Fruit fly (Drosophila melanogaster) whole organism, embryonic: ENCODE results near the gene CaMKI.
A peak's percentile ranks its signal among the peaks of the same experiment; 100 is the strongest.

Experiments
- Atf6 ChIP-seq: fragments of 200-800 bp; sonication (Bioruptor generic); IDR thresholded peaks from 2 replicates; pipeline ENCODE4 v1.3.6; 2022; ENCODE audit warnings: missing biosample characterization, missing genetic modification characterization
- CG10274 ChIP-seq: fragments of 200-800 bp; sonication (Bioruptor generic); optimal IDR thresholded peaks from 3 replicates; lab custom pipeline; 2017; ENCODE audit warnings: missing biosample characterization, mild to moderate bottlenecking, missing genetic modification characterization
- CG10462 ChIP-seq: fragments of 200-800 bp; sonication (Bioruptor generic); optimal IDR thresholded peaks from 2 replicates; lab custom pipeline; 2016; ENCODE audit warnings: missing biosample characterization, missing genetic modification characterization
- CG12155 ChIP-seq: fragments of 200-800 bp; sonication (Bioruptor generic); optimal IDR thresholded peaks from 3 replicates; lab custom pipeline; 2016; ENCODE audit warnings: missing biosample characterization, missing genetic modification characterization
- CG12659 ChIP-seq: fragments of 200-800 bp; sonication (Bioruptor generic); optimal IDR thresholded peaks from 3 replicates; lab custom pipeline; 2017; ENCODE audit warnings: mild to moderate bottlenecking, missing biosample characterization, missing genetic modification reagents, missing genetic modification characterization
- CG13296 ChIP-seq: fragments of 200-800 bp; sonication (Bioruptor generic); optimal IDR thresholded peaks from 3 replicates; lab custom pipeline; 2018; ENCODE audit warnings: missing biosample characterization, mild to moderate bottlenecking, missing genetic modification characterization
- CG13775 ChIP-seq: fragments of 200-800 bp; sonication (Bioruptor generic); optimal IDR thresholded peaks from 3 replicates; lab custom pipeline; 2017; ENCODE audit warnings: missing biosample characterization, mild to moderate bottlenecking, missing genetic modification characterization
- CG14965 ChIP-seq: fragments of 200-800 bp; sonication (Bioruptor generic); optimal IDR thresholded peaks from 2 replicates; lab custom pipeline; 2016; ENCODE audit warnings: missing biosample characterization, missing genetic modification characterization, borderline replicate concordance
- CG16815 ChIP-seq: fragments of 200-800 bp; sonication (Bioruptor generic); optimal IDR thresholded peaks from 3 replicates; lab custom pipeline; 2017; ENCODE audit warnings: missing biosample characterization, mild to moderate bottlenecking, missing genetic modification characterization
- CG18476 ChIP-seq: fragments of 200-800 bp; sonication (Bioruptor generic); optimal IDR thresholded peaks from 2 replicates; lab custom pipeline; 2016; ENCODE audit warnings: missing biosample characterization, mild to moderate bottlenecking, missing genetic modification characterization
- CG30020 ChIP-seq: fragments of 200-800 bp; optimal IDR thresholded peaks from 2 replicates; lab custom pipeline; 2019; ENCODE audit warnings: missing biosample characterization, mild to moderate bottlenecking, missing genetic modification characterization, moderate library complexity
- CG31388 ChIP-seq: fragments of 200-800 bp; sonication (Bioruptor generic); optimal IDR thresholded peaks from 2 replicates; lab custom pipeline; 2016; ENCODE audit warnings: missing biosample characterization, missing genetic modification characterization
- CG32532 ChIP-seq: fragments of 200-800 bp; sonication (Bioruptor generic); IDR thresholded peaks from 2 replicates; pipeline ENCODE4 v1.3.6; 2022; ENCODE audit warnings: missing biosample characterization, missing genetic modification characterization
- CG33557 ChIP-seq: fragments of 200-800 bp; sonication (Bioruptor generic); optimal IDR thresholded peaks from 2 replicates; lab custom pipeline; 2019; ENCODE audit warnings: missing biosample characterization, mild to moderate bottlenecking, missing genetic modification characterization, moderate library complexity
- CG34224 ChIP-seq: fragments of 200-800 bp; sonication (Bioruptor generic); IDR thresholded peaks from 3 replicates; pipeline ENCODE4 v1.3.6; 2022; ENCODE audit warnings: missing biosample characterization, missing genetic modification characterization; ENCODE audit not compliant: partially characterized antibody
- CG4404 ChIP-seq: fragments of 200-800 bp; sonication (Bioruptor generic); IDR thresholded peaks from 2 replicates; pipeline ENCODE4 v1.3.6; 2022; ENCODE audit warnings: missing biosample characterization, missing genetic modification characterization
- CG5180 ChIP-seq: fragments of 200-800 bp; sonication (Bioruptor generic); optimal IDR thresholded peaks from 3 replicates; lab custom pipeline; 2017; ENCODE audit warnings: missing biosample characterization, missing genetic modification characterization, mild to moderate bottlenecking, moderate library complexity, missing genetic modification reagents
- CG6765 ChIP-seq: fragments of 200-800 bp; sonication (Bioruptor generic); optimal IDR thresholded peaks from 3 replicates; lab custom pipeline; 2017; ENCODE audit warnings: missing biosample characterization, mild to moderate bottlenecking, missing genetic modification characterization
- CG7372 ChIP-seq: fragments of 200-800 bp; sonication (Bioruptor generic); IDR thresholded peaks from 2 replicates; pipeline ENCODE4 v1.3.6; 2022; ENCODE audit warnings: missing biosample characterization, missing genetic modification characterization
- CG7987 ChIP-seq: fragments of 200-800 bp; sonication (Bioruptor generic); optimal IDR thresholded peaks from 2 replicates; lab custom pipeline; 2018; ENCODE audit warnings: missing biosample characterization, mild to moderate bottlenecking, missing genetic modification characterization, moderate library complexity
- D19B ChIP-seq: fragments of 200-800 bp; sonication (Bioruptor generic); optimal IDR thresholded peaks from 2 replicates; lab custom pipeline; 2017; ENCODE audit warnings: missing biosample characterization, mild to moderate bottlenecking, missing genetic modification characterization
- Dek ChIP-seq: fragments of 200-800 bp; sonication (Bioruptor generic); optimal IDR thresholded peaks from 3 replicates; lab custom pipeline; 2019; ENCODE audit warnings: missing biosample characterization, mild to moderate bottlenecking, missing genetic modification characterization, moderate library complexity
- Hr3 ChIP-seq: fragments of 200-800 bp; sonication (Bioruptor generic); optimal IDR thresholded peaks from 3 replicates; lab custom pipeline; 2016; ENCODE audit warnings: missing biosample characterization, missing genetic modification characterization
- Hr51 ChIP-seq, 2 experiments: fragments of 200-800 bp; sonication (Bioruptor generic); optimal IDR thresholded peaks; 2 replicates in 1 of 2; 3 replicates in 1 of 2; lab custom pipeline; 2016 to 2018; ENCODE audit warnings: missing biosample characterization in 2 of 2, missing genetic modification characterization in 2 of 2, mild to moderate bottlenecking in 1 of 2, moderate library complexity in 1 of 2
- Lhr ChIP-seq: fragments of 200-800 bp; sonication (Bioruptor generic); optimal IDR thresholded peaks from 3 replicates; lab custom pipeline; 2017; ENCODE audit warnings: mild to moderate bottlenecking, missing biosample characterization, missing genetic modification reagents, missing genetic modification characterization
- Myb ChIP-seq: fragments of 200-800 bp; sonication (Bioruptor generic); optimal IDR thresholded peaks from 2 replicates; lab custom pipeline; 2016; ENCODE audit warnings: missing biosample characterization, missing genetic modification characterization
- Sry-δ ChIP-seq: fragments of 200-800 bp; sonication (Bioruptor generic); optimal IDR thresholded peaks from 2 replicates; lab custom pipeline; 2016; ENCODE audit warnings: missing biosample characterization, missing genetic modification characterization
- Ssrp ChIP-seq: fragments of 200-800 bp; sonication (Bioruptor generic); optimal IDR thresholded peaks from 2 replicates; lab custom pipeline; 2018; ENCODE audit warnings: missing biosample characterization, mild to moderate bottlenecking, missing genetic modification characterization, moderate library complexity
- Stat92E ChIP-seq, 3 experiments: fragments of >200 bp in 2 of 3; fragments of 200-800 bp in 1 of 3; sonication (Bioruptor generic) in 1 of 3; optimal IDR thresholded peaks; 2 replicates each; lab custom pipeline; 2017 to 2019; ENCODE audit warnings: missing biosample characterization in 3 of 3, missing genetic modification characterization in 3 of 3, mild to moderate bottlenecking in 1 of 3, moderate library complexity in 1 of 3
- Tbp ChIP-seq: fragments of >200 bp; optimal IDR thresholded peaks from 2 replicates; lab custom pipeline; 2018; ENCODE audit warnings: missing biosample characterization, missing genetic modification characterization
- btn ChIP-seq: fragments of 200-800 bp; sonication (Bioruptor generic); optimal IDR thresholded peaks from 2 replicates; lab custom pipeline; 2016; ENCODE audit warnings: missing biosample characterization, missing genetic modification characterization
- chn ChIP-seq: fragments of 200-800 bp; sonication (Bioruptor generic); optimal IDR thresholded peaks from 2 replicates; lab custom pipeline; 2016; ENCODE audit warnings: missing biosample characterization, missing genetic modification characterization
- dmrt11E ChIP-seq: fragments of 200-800 bp; sonication (Bioruptor generic); optimal IDR thresholded peaks from 3 replicates; lab custom pipeline; 2018; ENCODE audit warnings: missing biosample characterization, mild to moderate bottlenecking, missing genetic modification characterization, moderate library complexity
- emc ChIP-seq: fragments of 200-800 bp; sonication (Bioruptor generic); optimal IDR thresholded peaks from 2 replicates; lab custom pipeline; 2016; ENCODE audit warnings: missing biosample characterization, missing genetic modification characterization
- gro ChIP-seq: fragments of 200-800 bp; sonication (Bioruptor generic); optimal IDR thresholded peaks from 2 replicates; lab custom pipeline; 2016; ENCODE audit warnings: missing biosample characterization, missing genetic modification characterization
- gsb-n ChIP-seq: fragments of 200-800 bp; sonication (Bioruptor generic); optimal IDR thresholded peaks from 3 replicates; lab custom pipeline; 2018; ENCODE audit warnings: missing biosample characterization, mild to moderate bottlenecking, missing genetic modification characterization
- hb ChIP-seq: fragments of 200-800 bp; sonication (Bioruptor generic); IDR thresholded peaks from 3 replicates; pipeline ENCODE4 v1.3.6; 2022; ENCODE audit warnings: missing biosample characterization, missing genetic modification characterization; ENCODE audit not compliant: partially characterized antibody
- kay ChIP-seq: fragments of 200-800 bp; sonication (Bioruptor generic); optimal IDR thresholded peaks from 2 replicates; lab custom pipeline; 2016; ENCODE audit warnings: missing biosample characterization, missing genetic modification characterization
- kni ChIP-seq: fragments of 200-800 bp; sonication (Bioruptor generic); optimal IDR thresholded peaks from 3 replicates; lab custom pipeline; 2017; ENCODE audit warnings: mild to moderate bottlenecking, missing biosample characterization, missing genetic modification reagents, missing genetic modification characterization
- nmo ChIP-seq: fragments of 200-800 bp; sonication (Bioruptor generic); optimal IDR thresholded peaks from 2 replicates; lab custom pipeline; 2018; ENCODE audit warnings: missing biosample characterization, mild to moderate bottlenecking, missing genetic modification characterization, moderate library complexity
- otp ChIP-seq: fragments of 200-800 bp; sonication (Bioruptor generic); IDR thresholded peaks from 3 replicates; pipeline ENCODE4, ENCODE4 v1.3.6; 2022; ENCODE audit warnings: missing biosample characterization, missing genetic modification characterization
- pb ChIP-seq: fragments of 200-800 bp; sonication (Bioruptor generic); optimal IDR thresholded peaks from 3 replicates; lab custom pipeline; 2016; ENCODE audit warnings: missing biosample characterization, missing genetic modification characterization
- pita ChIP-seq: fragments of 200-800 bp; sonication (Bioruptor generic); optimal IDR thresholded peaks from 2 replicates; lab custom pipeline; 2017; ENCODE audit warnings: missing biosample characterization, mild to moderate bottlenecking, missing genetic modification characterization
- pros ChIP-seq: fragments of 200-800 bp; sonication (Bioruptor generic); optimal IDR thresholded peaks from 3 replicates; lab custom pipeline; 2019; ENCODE audit warnings: missing biosample characterization, mild to moderate bottlenecking, missing genetic modification characterization, moderate library complexity
- pum ChIP-seq: fragments of 200-800 bp; sonication (Bioruptor generic); optimal IDR thresholded peaks from 2 replicates; lab custom pipeline; 2016; ENCODE audit warnings: missing biosample characterization, missing genetic modification characterization
- repo ChIP-seq: fragments of 200-800 bp; sonication (Bioruptor generic); optimal IDR thresholded peaks from 2 replicates; lab custom pipeline; 2016; ENCODE audit warnings: missing biosample characterization, missing genetic modification characterization
- schlank ChIP-seq: fragments of 200-800 bp; sonication (Bioruptor generic); optimal IDR thresholded peaks from 2 replicates; lab custom pipeline; 2018; ENCODE audit warnings: missing biosample characterization, mild to moderate bottlenecking, missing genetic modification characterization
- sens ChIP-seq: fragments of 200-800 bp; sonication (Bioruptor generic); peaks from one replicate; lab custom pipeline; 2016; ENCODE audit warnings: missing biosample characterization, missing genetic modification characterization
- sens-2 ChIP-seq: fragments of 200-800 bp; sonication (Bioruptor generic); IDR thresholded peaks from 2 replicates; pipeline ENCODE4 v1.3.6; 2022; ENCODE audit warnings: missing biosample characterization, missing genetic modification characterization
- tin ChIP-seq: fragments of 200-800 bp; sonication (Bioruptor generic); optimal IDR thresholded peaks from 3 replicates; lab custom pipeline; 2016; ENCODE audit warnings: missing biosample characterization, missing genetic modification characterization
- yki ChIP-seq: fragments of >200 bp; optimal IDR thresholded peaks from 3 replicates; lab custom pipeline; 2018

Gene CaMKI

DNA sequence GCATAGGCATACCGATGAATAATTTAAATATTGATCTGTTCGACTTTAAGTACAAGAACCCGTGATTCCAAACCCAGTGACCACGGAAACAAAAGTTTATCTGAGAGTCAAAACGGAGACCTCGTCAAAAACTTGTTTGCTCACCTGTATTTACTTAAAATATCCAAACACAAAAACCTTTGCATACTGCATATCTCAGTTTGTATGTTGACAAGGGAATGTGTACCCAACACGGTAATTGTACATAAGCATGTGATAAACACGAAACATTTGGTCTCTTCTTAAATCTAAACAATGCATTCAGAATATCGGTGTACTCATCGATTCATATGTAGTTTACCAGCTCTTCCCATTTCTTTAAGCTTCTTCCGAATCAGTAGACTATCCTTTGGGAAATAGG is 52.4 kb downstream of the CaMKI start (continued):
- peak; percentile 83 for TF ChIP-seq schlank
- peak; percentile 99 for TF ChIP-seq sens (GFP tag; lab: Kevin White, UChicago)
- TF ChIP-seq CG14965 (GFP tag; lab: Kevin White, UChicago): peak; percentile 88
- peak; percentile 93 for TF ChIP-seq CG12659 (GFP tag; lab: Kevin White, UChicago)
- peak; percentile 70 for TF ChIP-seq tin (GFP tag; lab: Kevin White, UChicago)
- peak; percentile 91 for TF ChIP-seq CG6765 (GFP tag; lab: Kevin White, UChicago)
- TF ChIP-seq gro (GFP tag; lab: Kevin White, UChicago): peak; percentile 76
- peak; percentile 90 for TF ChIP-seq CG10462 (GFP tag; lab: Kevin White, UChicago)
- TF ChIP-seq Sry-δ (GFP tag; lab: Kevin White, UChicago): peak; percentile 53
- TF ChIP-seq Hr51 (GFP tag; optimal IDR thresholded peaks at IDR 0.05; lab: Kevin White, UChicago): peak; percentile 64 to 92
- peak; percentile 59 for TF ChIP-seq CG30020 (tag; lab: Kevin White, UChicago)
- no peak for TF ChIP-seq Tbp (GFP tag; lab: Kevin White, UChicago)
- TF ChIP-seq CG13296 (GFP tag; lab: Kevin White, UChicago): peak; percentile 91
- peak; percentile 91 for TF ChIP-seq Atf6
- TF ChIP-seq Myb (GFP tag; lab: Kevin White, UChicago): peak; percentile 48
- TF ChIP-seq pum: peak; percentile 80
- TF ChIP-seq btn (GFP tag; lab: Kevin White, UChicago): peak; percentile 94
- TF ChIP-seq kni (GFP tag; lab: Kevin White, UChicago): peak; percentile 100
- TF ChIP-seq pb (GFP tag; lab: Kevin White, UChicago): peak; percentile 86
- TF ChIP-seq CG4404 (GFP tag; lab: Robert Waterston, UW): no peak
- peak; percentile 95 for TF ChIP-seq repo (GFP tag; lab: Kevin White, UChicago)
- TF ChIP-seq CG7372 (GFP tag; lab: Robert Waterston, UW): no peak; the same call in 1 of the 2 replicates
- TF ChIP-seq emc: peak; percentile 31
- peak; percentile 54 for TF ChIP-seq CG16815
- TF ChIP-seq Lhr (GFP tag; lab: Kevin White, UChicago): peak; percentile 93
- TF ChIP-seq CG33557 (GFP tag; lab: Kevin White, UChicago): peak; percentile 99
- TF ChIP-seq CG10274: peak; percentile 82
- peak; percentile 44 for TF ChIP-seq nmo (GFP tag; lab: Kevin White, UChicago)
- TF ChIP-seq CG13775 (GFP tag; lab: Kevin White, UChicago): peak; percentile 73
- TF ChIP-seq CG12155: peak; percentile 71
- TF ChIP-seq kay (GFP tag; lab: Kevin White, UChicago): peak; percentile 82
- TF ChIP-seq Ssrp (tag; lab: Kevin White, UChicago): peak; percentile 25
- TF ChIP-seq Dek (tag; lab: Kevin White, UChicago): peak; percentile 65
- TF ChIP-seq CG18476: peak; percentile 85
- TF ChIP-seq Stat92E (GFP tag; optimal IDR thresholded peaks at IDR 0.05; lab: Kevin White, UChicago): peak in 1 of 3 experiments; percentile 78
- TF ChIP-seq CG5180: peak; percentile 90
- TF ChIP-seq gsb-n (tag; lab: Kevin White, UChicago): peak; percentile 97
- TF ChIP-seq yki (lab: Kevin White, UChicago): no peak
- no peak for TF ChIP-seq hb (GFP tag; lab: Robert Waterston, UW)
- peak; percentile 80 for TF ChIP-seq CG31388
- peak; percentile 94 for TF ChIP-seq dmrt11E (tag; lab: Kevin White, UChicago)
- peak; percentile 69 for TF ChIP-seq pros
- TF ChIP-seq chn (GFP tag; lab: Kevin White, UChicago): peak; percentile 67
- TF ChIP-seq CG7987: peak; percentile 99
- TF ChIP-seq D19B (GFP tag; lab: Kevin White, UChicago): peak; percentile 52
- no peak for TF ChIP-seq pita (GFP tag; lab: Kevin White, UChicago)
- peak; percentile 58 for TF ChIP-seq Hr3 (GFP tag; lab: Kevin White, UChicago)
- no peak; the same call in 1 of the 2 replicates for TF ChIP-seq sens-2 (GFP tag; lab: Robert Waterston, UW)
- no peak; the same call in 1 of the 3 replicates for TF ChIP-seq otp (GFP tag; lab: Robert Waterston, UW)
- no peak for TF ChIP-seq CG32532 (GFP tag; lab: Robert Waterston, UW)
- no peak for TF ChIP-seq CG34224
